Fruit fly (Drosophila melanogaster): ENCODE measurements around the gene Decay.

The Decay gene

DNA sequence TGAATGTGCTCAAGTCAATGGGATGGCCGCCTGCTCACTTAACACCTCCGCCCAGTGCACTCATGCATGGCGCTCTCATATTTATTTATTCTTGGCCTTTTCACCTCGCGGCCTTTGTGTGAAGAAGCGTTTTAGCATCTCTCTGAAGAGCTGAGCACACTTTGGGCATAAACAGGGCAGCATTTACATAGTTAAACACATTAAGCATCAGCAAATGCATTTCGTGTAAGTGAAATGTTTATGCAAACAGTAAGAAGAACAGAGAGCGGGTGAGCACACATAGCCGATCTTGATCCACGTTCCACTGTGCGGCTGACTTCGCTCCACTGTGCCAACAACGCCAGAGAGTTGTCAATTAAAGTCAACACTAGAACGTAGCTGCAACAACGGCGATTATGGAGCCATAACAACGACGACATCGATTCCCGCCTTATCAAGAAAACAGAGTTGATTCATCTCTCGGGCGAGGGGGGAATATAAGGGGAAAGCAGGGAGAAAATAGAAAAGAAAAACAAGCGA, 23.8 kb upstream of the Decay start (continued):
- peak; percentile 42 for TF ChIP-seq CG7368 (GFP tag; optimal IDR thresholded peaks at IDR 0.05)
- TF ChIP-seq CG4318 (GFP tag; optimal IDR thresholded peaks at IDR 0.05), result peak; percentile 75
- peak; percentile 53 for TF ChIP-seq CG10669 (GFP tag; optimal IDR thresholded peaks at IDR 0.05)
- peak; percentile 57 for TF ChIP-seq fd59A (GFP tag; optimal IDR thresholded peaks at IDR 0.05)
- TF ChIP-seq Smox (GFP tag; optimal IDR thresholded peaks at IDR 0.05), result no peak
- peak; percentile 45 for TF ChIP-seq CG3032 (tag; optimal IDR thresholded peaks at IDR 0.05)
- TF ChIP-seq CG32006 (GFP tag; optimal IDR thresholded peaks at IDR 0.05), result peak; percentile 73
- TF ChIP-seq cyc (GFP tag; optimal IDR thresholded peaks at IDR 0.05), result no peak
- TF ChIP-seq Met (GFP tag; optimal IDR thresholded peaks at IDR 0.05), result no peak
- peak; percentile 33 for TF ChIP-seq dac (GFP tag; optimal IDR thresholded peaks at IDR 0.05)
- peak; percentile 29 for TF ChIP-seq Lpt (GFP tag; optimal IDR thresholded peaks at IDR 0.05)
- TF ChIP-seq CG8632 (GFP tag; optimal IDR thresholded peaks at IDR 0.05), result no peak
- TF ChIP-seq Hr39 (GFP tag; optimal IDR thresholded peaks at IDR 0.05), result no peak
- TF ChIP-seq Eip75B (GFP tag; optimal IDR thresholded peaks at IDR 0.05), result no peak
- TF ChIP-seq CG10631 (GFP tag; optimal IDR thresholded peaks at IDR 0.05), result no peak
- no peak for TF ChIP-seq Sox102F (GFP tag; optimal IDR thresholded peaks at IDR 0.05)
- peak; percentile 86 for TF ChIP-seq fkh (GFP tag; optimal IDR thresholded peaks at IDR 0.05)
- TF ChIP-seq OdsH (GFP tag; optimal IDR thresholded peaks at IDR 0.05), result peak; percentile 39
- peak; percentile 35 for TF ChIP-seq spab (GFP tag; optimal IDR thresholded peaks at IDR 0.05)
- TF ChIP-seq Eip93F (GFP tag; optimal IDR thresholded peaks at IDR 0.05), result no peak
- TF ChIP-seq CG6276 (GFP tag; optimal IDR thresholded peaks at IDR 0.05), result no peak
- TF ChIP-seq CG15336 (GFP tag; IDR thresholded peaks at IDR 0.05), result peak; percentile 20; the same call in 1 of the 2 replicates
- TF ChIP-seq Sox14 (GFP tag; optimal IDR thresholded peaks at IDR 0.05), result peak; percentile 54
- 0 out of 3 replicates have a peak, but pooled peaks have one; percentile 65 for TF ChIP-seq CG6163 (GFP tag; IDR thresholded peaks at IDR 0.05)
- TF ChIP-seq lz (GFP tag; optimal IDR thresholded peaks at IDR 0.05), result no peak
- TF ChIP-seq svp (GFP tag), result peak; percentile 54
- peak; percentile 37; the same call in 1 of the 2 replicates for TF ChIP-seq Gug (GFP tag; IDR thresholded peaks at IDR 0.05)
- TF ChIP-seq ss (GFP tag; optimal IDR thresholded peaks at IDR 0.05), result peak in 1 of 2 experiments; percentile 14
- peak; percentile 41 for TF ChIP-seq CG1621 (tag; optimal IDR thresholded peaks at IDR 0.05)
- no peak for TF ChIP-seq CG8319 (GFP tag; optimal IDR thresholded peaks at IDR 0.05)
- TF ChIP-seq Blimp-1 (GFP tag; optimal IDR thresholded peaks at IDR 0.05), result no peak
- peak; percentile 82 for TF ChIP-seq Eip78C (GFP tag)
- no peak for TF ChIP-seq Hr38 (GFP tag; optimal IDR thresholded peaks at IDR 0.05)
- peak; percentile 53 for TF ChIP-seq pdm3 (GFP tag; optimal IDR thresholded peaks at IDR 0.05)

- TF ChIP-seq spab (GFP tag; optimal IDR thresholded peaks at IDR 0.05) (peak; percentile 73), Ets96B (tag; optimal IDR thresholded peaks at IDR 0.05) (peak; percentile 92), Gug (GFP tag; IDR thresholded peaks at IDR 0.05) (peak; percentile 69), CG1621 (tag; optimal IDR thresholded peaks at IDR 0.05) (no peak), CG15336 (GFP tag; IDR thresholded peaks at IDR 0.05) (peak; percentile 90), Eip78C (GFP tag) (peak; percentile 89), CG3919 (GFP tag; optimal IDR thresholded peaks at IDR 0.05) (peak; percentile 82), achi (GFP tag; optimal IDR thresholded peaks at IDR 0.05) (peak; percentile 68), CG31627 (GFP tag; optimal IDR thresholded peaks at IDR 0.05) (peak; percentile 36), CG11294 (GFP tag; IDR thresholded peaks at IDR 0.05) (peak; percentile 71), CG11762 (GFP tag; optimal IDR thresholded peaks at IDR 0.05; ENCODE audit: insufficient read depth) (peak; percentile 84), CG6276 (GFP tag; optimal IDR thresholded peaks at IDR 0.05) (peak; percentile 59), Lpt (GFP tag; optimal IDR thresholded peaks at IDR 0.05) (peak; percentile 94), fd85E (GFP tag; optimal IDR thresholded peaks at IDR 0.05) (peak; percentile 71), Eip93F (GFP tag; optimal IDR thresholded peaks at IDR 0.05) (no peak), CG3032 (tag; optimal IDR thresholded peaks at IDR 0.05) (peak; percentile 83), esn (GFP tag; optimal IDR thresholded peaks at IDR 0.05) (peak; percentile 70), CG34406 (GFP tag; optimal IDR thresholded peaks at IDR 0.05) (peak; percentile 55), topi (GFP tag; optimal IDR thresholded peaks at IDR 0.05) (peak; percentile 78), pdm3 (GFP tag; optimal IDR thresholded peaks at IDR 0.05) (peak; percentile 66), Met (GFP tag; optimal IDR thresholded peaks at IDR 0.05) (peak; percentile 78), CG10669 (GFP tag; optimal IDR thresholded peaks at IDR 0.05) (peak; percentile 81), vri (GFP tag; optimal IDR thresholded peaks at IDR 0.05) (no peak), CG16779 (tag; optimal IDR thresholded peaks at IDR 0.05) (peak; percentile 40), CG6792 (GFP tag; optimal IDR thresholded peaks at IDR 0.05) (peak; percentile 66), Blimp-1 (GFP tag; optimal IDR thresholded peaks at IDR 0.05) (peak; percentile 53), CG6163 (GFP tag; IDR thresholded peaks at IDR 0.05) (peak; percentile 94), Hr38 (GFP tag; optimal IDR thresholded peaks at IDR 0.05) (no peak), ss (GFP tag; optimal IDR thresholded peaks at IDR 0.05) (peak; percentile 10 to 82), CG32006 (GFP tag; optimal IDR thresholded peaks at IDR 0.05) (peak; percentile 74), CG6808 (GFP tag; optimal IDR thresholded peaks at IDR 0.05) (peak; percentile 67), dac (GFP tag; optimal IDR thresholded peaks at IDR 0.05) (peak; percentile 14), CG7368 (GFP tag; optimal IDR thresholded peaks at IDR 0.05) (peak; percentile 28)
Measured at dm6 chr3R:16524178-16524577, 23.3 kb upstream of the Decay start.

All from whole organism, prepupa.